Worm (Caenorhabditis elegans): Measurements from ENCODE around the gene M03F8.7.
A peak's percentile ranks its signal among the peaks of the same experiment; 100 is the strongest.

M03F8.7 gene

DNA sequence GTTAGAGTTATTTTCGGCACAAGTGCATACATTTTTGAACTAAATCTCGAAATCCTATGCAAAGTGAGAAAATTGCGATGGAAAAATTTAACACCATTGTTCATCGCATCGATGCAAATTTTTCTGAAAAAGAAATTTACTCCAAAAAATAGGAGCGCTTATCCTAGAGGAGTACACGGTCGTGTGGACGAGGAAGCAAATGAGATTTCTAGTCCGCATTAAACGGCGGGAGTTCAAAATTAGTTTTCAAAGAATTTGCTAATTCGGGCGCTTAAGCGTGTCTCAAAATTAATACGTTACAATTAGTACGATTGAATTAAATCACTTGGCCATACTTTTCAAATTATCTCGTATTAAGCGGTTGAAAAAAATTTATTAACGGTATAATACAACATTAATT is 19.0 kb upstream of the M03F8.7 start, which contains the start of gene lrpr-1 (continued):
- no peak for TF ChIP-seq R02D3.7 (tag; optimal IDR thresholded peaks at IDR 0.05)
- TF ChIP-seq daf-16 (GFP tag; optimal IDR thresholded peaks at IDR 0.05), result peak in 1 of 2 experiments; percentile 49
- no peak for TF ChIP-seq daf-16 (tag; optimal IDR thresholded peaks at IDR 0.05)
- no peak for TF ChIP-seq nhr-77 (tag; optimal IDR thresholded peaks at IDR 0.05)
- TF ChIP-seq ceh-28 (tag; optimal IDR thresholded peaks at IDR 0.05), result no peak
- TF ChIP-seq nhr-6 (tag; optimal IDR thresholded peaks at IDR 0.05), result peak; percentile 75
- no peak for TF ChIP-seq lir-3 (tag; optimal IDR thresholded peaks at IDR 0.05)
- TF ChIP-seq Y105C5A.15 (GFP tag; IDR thresholded peaks at IDR 0.05), result no peak
- TF ChIP-seq spr-3 (GFP tag; optimal IDR thresholded peaks at IDR 0.05), result no peak
- TF ChIP-seq nhr-41 (GFP tag; IDR thresholded peaks at IDR 0.05), result no peak
- no peak for TF ChIP-seq lin-39 (tag; optimal IDR thresholded peaks at IDR 0.05)
- TF ChIP-seq ama-1 (optimal IDR thresholded peaks at IDR 0.05), result no peak
- no peak for TF ChIP-seq sdz-12 (GFP tag; optimal IDR thresholded peaks at IDR 0.05)
- no peak for TF ChIP-seq nhr-76 (tag; optimal IDR thresholded peaks at IDR 0.05)
- TF ChIP-seq nhr-102 (tag; optimal IDR thresholded peaks at IDR 0.05), result no peak
- TF ChIP-seq nhr-48 (tag; optimal IDR thresholded peaks at IDR 0.05), result no peak
- TF ChIP-seq hlh-30 (tag; optimal IDR thresholded peaks at IDR 0.05; ENCODE audit: insufficient read depth), result peak; percentile 52
- no peak for TF ChIP-seq pqm-1 (tag; optimal IDR thresholded peaks at IDR 0.05)
- TF ChIP-seq cey-2 (tag; optimal IDR thresholded peaks at IDR 0.05; ENCODE audit: borderline replicate concordance, insufficient read depth), result no peak
- peak; percentile 66 for TF ChIP-seq hmg-1.1 (GFP tag; IDR thresholded peaks at IDR 0.05)
- peak; percentile 38 for TF ChIP-seq duxl-1 (tag; optimal IDR thresholded peaks at IDR 0.05; ENCODE audit: poor library complexity)
- peak; percentile 91 for TF ChIP-seq dmd-9 (GFP tag; IDR thresholded peaks at IDR 0.05)
- TF ChIP-seq ZK546.5 (tag; optimal IDR thresholded peaks at IDR 0.05), result no peak
- TF ChIP-seq pha-4 (GFP tag; IDR thresholded peaks at IDR 0.05), result no peak
- no peak for TF ChIP-seq pha-4 (tag; optimal IDR thresholded peaks at IDR 0.05)
- no peak for TF ChIP-seq ztf-11 (tag; optimal IDR thresholded peaks at IDR 0.05)
- no peak for TF ChIP-seq Y5F2A.4 (GFP tag; optimal IDR thresholded peaks at IDR 0.05)
- TF ChIP-seq F37D6.2 (tag; optimal IDR thresholded peaks at IDR 0.05), result no peak
- TF ChIP-seq aly-2 (tag; optimal IDR thresholded peaks at IDR 0.05), result no peak
- TF ChIP-seq T26A8.4 (GFP tag; IDR thresholded peaks at IDR 0.05), result no peak
- no peak for TF ChIP-seq lim-7 (GFP tag; IDR thresholded peaks at IDR 0.05)
- TF ChIP-seq tag-97 (GFP tag; IDR thresholded peaks at IDR 0.05), result peak; percentile 81; the same call in 1 of the 2 replicates
- no peak for TF ChIP-seq nhr-42 (GFP tag; IDR thresholded peaks at IDR 0.05)
- TF ChIP-seq ceh-82 (tag; optimal IDR thresholded peaks at IDR 0.05), result no peak
- TF ChIP-seq zip-11 (GFP tag; IDR thresholded peaks at IDR 0.05), result no peak
- TF ChIP-seq F26F4.8 (GFP tag; conservative IDR thresholded peaks at IDR 0.05), result no peak
- 0 out of 2 replicates have a peak, but pooled peaks have one; percentile 49 for TF ChIP-seq mxl-2 (GFP tag; conservative IDR thresholded peaks at IDR 0.05)
- TF ChIP-seq lin-1 (GFP tag; IDR thresholded peaks at IDR 0.05), result no peak
- no peak for TF ChIP-seq snpc-1.2 (GFP tag; IDR thresholded peaks at IDR 0.05)
- peak in 1 of 2 experiments; percentile 92 for TF ChIP-seq hif-1 (tag; optimal IDR thresholded peaks at IDR 0.05)
- no peak for TF ChIP-seq vab-7 (GFP tag; IDR thresholded peaks at IDR 0.05)
- peak; percentile 99 for TF ChIP-seq mes-2 (tag; optimal IDR thresholded peaks at IDR 0.05; ENCODE audit: poor library complexity, severe bottlenecking)
- no peak for TF ChIP-seq nhr-28 (tag; optimal IDR thresholded peaks at IDR 0.05)
- TF ChIP-seq lin-15B (tag; optimal IDR thresholded peaks at IDR 0.05), result no peak
- TF ChIP-seq dve-1 (tag; optimal IDR thresholded peaks at IDR 0.05; ENCODE audit: insufficient read depth), result no peak
- no peak for TF ChIP-seq egl-43 (GFP tag; IDR thresholded peaks at IDR 0.05)
- TF ChIP-seq dmd-8 (GFP tag; IDR thresholded peaks at IDR 0.05), result no peak
- TF ChIP-seq ztf-7 (tag; optimal IDR thresholded peaks at IDR 0.05), result no peak
- TF ChIP-seq mdt-29 (GFP tag; IDR thresholded peaks at IDR 0.05), result 0 out of 2 replicates have a peak, but pooled peaks have one; percentile 23
- peak; percentile 30 for TF ChIP-seq jun-1 (tag; optimal IDR thresholded peaks at IDR 0.05)
- TF ChIP-seq T20F7.1 (GFP tag; optimal IDR thresholded peaks at IDR 0.05), result peak; percentile 81
- no peak for TF ChIP-seq zip-2 (tag; optimal IDR thresholded peaks at IDR 0.05)
- peak; percentile 99 for TF ChIP-seq dpl-1 (GFP tag; optimal IDR thresholded peaks at IDR 0.05)
